Worm (Caenorhabditis elegans): ENCODE data around the gene C06E2.9.

The C06E2.9 gene

ce11 chrX:8846447-8847237, 14.4 kb upstream of the C06E2.9 start, which contains the start of gene C28G1.10 (continued):
- TF ChIP-seq ama-1 (optimal IDR thresholded peaks at IDR 0.05) (no peak), dmd-9 (GFP tag; IDR thresholded peaks at IDR 0.05) (0 out of 2 replicates have a peak, but pooled peaks have one; percentile 34), madf-5 (GFP tag; IDR thresholded peaks at IDR 0.05) (no peak), lin-15B (tag; optimal IDR thresholded peaks at IDR 0.05) (no peak), zag-1 (tag; optimal IDR thresholded peaks at IDR 0.05) (no peak), lin-39 (tag; optimal IDR thresholded peaks at IDR 0.05) (no peak), tag-97 (GFP tag; IDR thresholded peaks at IDR 0.05) (no peak), nhr-28 (tag; optimal IDR thresholded peaks at IDR 0.05) (peak; percentile 69), ctbp-1 (GFP tag; IDR thresholded peaks at IDR 0.05) (peak; percentile 74), nhr-42 (GFP tag; IDR thresholded peaks at IDR 0.05) (0 out of 2 replicates have a peak, but pooled peaks have one; percentile 46), pqm-1 (tag; optimal IDR thresholded peaks at IDR 0.05) (peak; percentile 75), hlh-30 (tag; optimal IDR thresholded peaks at IDR 0.05; ENCODE audit: insufficient read depth) (peak; percentile 44), unc-130 (GFP tag; optimal IDR thresholded peaks at IDR 0.05) (no peak), mdt-29 (GFP tag; IDR thresholded peaks at IDR 0.05) (peak; percentile 54; the same call in 1 of the 2 replicates), nhr-41 (GFP tag; IDR thresholded peaks at IDR 0.05) (no peak), hlh-11 (tag; optimal IDR thresholded peaks at IDR 0.05) (no peak), snpc-4 (tag; optimal IDR thresholded peaks at IDR 0.05) (no peak), tra-1 (GFP tag; IDR thresholded peaks at IDR 0.05) (no peak), egl-27 (tag; optimal IDR thresholded peaks at IDR 0.05) (no peak), hmg-1.1 (GFP tag; IDR thresholded peaks at IDR 0.05) (peak; percentile 71; the same call in 1 of the 2 replicates), egl-43 (GFP tag; IDR thresholded peaks at IDR 0.05) (peak; percentile 87; the same call in 1 of the 2 replicates), mes-2 (tag; optimal IDR thresholded peaks at IDR 0.05; ENCODE audit: poor library complexity, severe bottlenecking) (peak; percentile 18), T26A8.4 (GFP tag; IDR thresholded peaks at IDR 0.05) (peak; percentile 81), F49E8.2 (tag; optimal IDR thresholded peaks at IDR 0.05; ENCODE audit: borderline replicate concordance) (peak; percentile 11), pha-4 (GFP tag; IDR thresholded peaks at IDR 0.05) (peak; percentile 68; the same call in 1 of the 2 replicates), pha-4 (tag; optimal IDR thresholded peaks at IDR 0.05) (no peak), php-3 (GFP tag; IDR thresholded peaks at IDR 0.05) (peak; percentile 27), lsy-2 (tag; optimal IDR thresholded peaks at IDR 0.05) (no peak), nhr-25 (tag; optimal IDR thresholded peaks at IDR 0.05; ENCODE audit: borderline replicate concordance, insufficient read depth) (no peak), set-16 (GFP tag; IDR thresholded peaks at IDR 0.05) (no peak), skn-1 (tag; optimal IDR thresholded peaks at IDR 0.05) (no peak), dmd-8 (GFP tag; IDR thresholded peaks at IDR 0.05) (peak; percentile 86; the same call in 1 of the 2 replicates), zip-2 (tag; optimal IDR thresholded peaks at IDR 0.05) (no peak), spr-1 (tag; optimal IDR thresholded peaks at IDR 0.05) (no peak), zfp-2 (tag; optimal IDR thresholded peaks at IDR 0.05) (no peak), nhr-237 (tag; optimal IDR thresholded peaks at IDR 0.05) (no peak), fkh-10 (GFP tag; optimal IDR thresholded peaks at IDR 0.05) (no peak), Y75B8A.6 (GFP tag; IDR thresholded peaks at IDR 0.05) (peak; percentile 4; the same call in 1 of the 2 replicates), mxl-3 (GFP tag; optimal IDR thresholded peaks at IDR 0.05) (no peak), sdz-12 (GFP tag; optimal IDR thresholded peaks at IDR 0.05) (no peak), mep-1 (tag; optimal IDR thresholded peaks at IDR 0.05) (no peak), Y5F2A.4 (GFP tag; optimal IDR thresholded peaks at IDR 0.05) (peak; percentile 31), nhr-10 (tag; optimal IDR thresholded peaks at IDR 0.05) (no peak), Y48G9A.11 (GFP tag; IDR thresholded peaks at IDR 0.05) (no peak), unc-62 (GFP tag; optimal IDR thresholded peaks at IDR 0.05 in 1 of 2) (no peak), unc-62 (tag; optimal IDR thresholded peaks at IDR 0.05) (no peak), nhr-11 (tag; optimal IDR thresholded peaks at IDR 0.05) (no peak), duxl-1 (tag; optimal IDR thresholded peaks at IDR 0.05; ENCODE audit: poor library complexity) (no peak), daf-12 (tag; optimal IDR thresholded peaks at IDR 0.05) (no peak), daf-8 (GFP tag; IDR thresholded peaks at IDR 0.05) (no peak)
